Fruit fly (Drosophila melanogaster) whole organism, embryonic: ENCODE results near the gene Ddc.

Experiments used
- Atf6 ChIP-seq: fragments of 200-800 bp; sonication (Bioruptor generic); IDR thresholded peaks from 2 replicates; pipeline ENCODE4 v1.3.6; 2022; ENCODE audit warnings: missing biosample characterization, missing genetic modification characterization
- CG10267 ChIP-seq: fragments of 200-800 bp; sonication (Bioruptor generic); optimal IDR thresholded peaks from 2 replicates; lab custom pipeline; 2018; ENCODE audit warnings: missing biosample characterization, mild to moderate bottlenecking, missing genetic modification characterization, moderate library complexity
- CG10431 ChIP-seq: fragments of 200-800 bp; sonication (Bioruptor generic); optimal IDR thresholded peaks from 3 replicates; lab custom pipeline; 2018; ENCODE audit warnings: missing biosample characterization, mild to moderate bottlenecking, missing genetic modification characterization
- CG11398 ChIP-seq: fragments of 200-800 bp; sonication (Bioruptor generic); optimal IDR thresholded peaks from 2 replicates; lab custom pipeline; 2016; ENCODE audit warnings: missing biosample characterization, missing genetic modification characterization
- CG12071 ChIP-seq: fragments of 200-800 bp; sonication (Bioruptor generic); optimal IDR thresholded peaks from 3 replicates; lab custom pipeline; 2018; ENCODE audit warnings: missing biosample characterization, mild to moderate bottlenecking, missing genetic modification characterization
- CG14965 ChIP-seq: fragments of 200-800 bp; sonication (Bioruptor generic); optimal IDR thresholded peaks from 2 replicates; lab custom pipeline; 2016; ENCODE audit warnings: missing biosample characterization, missing genetic modification characterization, borderline replicate concordance
- CG1602 ChIP-seq: fragments of 200-800 bp; sonication (Bioruptor generic); optimal IDR thresholded peaks from 3 replicates; lab custom pipeline; 2016; ENCODE audit warnings: missing biosample characterization, missing genetic modification characterization
- CG1792 ChIP-seq: fragments of 200-800 bp; sonication (Bioruptor generic); optimal IDR thresholded peaks from 2 replicates; lab custom pipeline; 2016; ENCODE audit warnings: missing biosample characterization, missing genetic modification characterization
- CG18599 ChIP-seq: fragments of 200-800 bp; sonication (Bioruptor generic); optimal IDR thresholded peaks from 3 replicates; lab custom pipeline; 2017; ENCODE audit warnings: missing biosample characterization, missing genetic modification characterization, mild to moderate bottlenecking, moderate library complexity, missing genetic modification reagents
- CG31365 ChIP-seq: fragments of 200-800 bp; sonication (Bioruptor generic); optimal IDR thresholded peaks from 2 replicates; lab custom pipeline; 2018; ENCODE audit warnings: missing biosample characterization, mild to moderate bottlenecking, missing genetic modification characterization
- CG31388 ChIP-seq: fragments of 200-800 bp; sonication (Bioruptor generic); optimal IDR thresholded peaks from 2 replicates; lab custom pipeline; 2016; ENCODE audit warnings: missing biosample characterization, missing genetic modification characterization
- CG31441 ChIP-seq: fragments of 200-800 bp; sonication (Bioruptor generic); IDR thresholded peaks from 2 replicates; pipeline ENCODE4 v1.3.6; 2022; ENCODE audit warnings: missing biosample characterization, missing genetic modification characterization
- CG34376 ChIP-seq: fragments of 200-800 bp; sonication (Bioruptor generic); optimal IDR thresholded peaks from 2 replicates; lab custom pipeline; 2018; ENCODE audit warnings: missing biosample characterization, mild to moderate bottlenecking, missing genetic modification characterization
- CG4617 ChIP-seq: fragments of 200-800 bp; sonication (Bioruptor generic); optimal IDR thresholded peaks from 3 replicates; lab custom pipeline; 2016; ENCODE audit warnings: missing biosample characterization, missing genetic modification characterization, borderline replicate concordance
- CG5245 ChIP-seq: fragments of 200-800 bp; sonication (Bioruptor generic); optimal IDR thresholded peaks from 3 replicates; lab custom pipeline; 2016; ENCODE audit warnings: missing biosample characterization, missing genetic modification characterization
- CG6654 ChIP-seq: fragments of 200-800 bp; sonication (Bioruptor generic); optimal IDR thresholded peaks from 2 replicates; lab custom pipeline; 2017; ENCODE audit warnings: missing biosample characterization, mild to moderate bottlenecking, missing genetic modification characterization
- CG7839 ChIP-seq: fragments of 200-800 bp; sonication (Bioruptor generic); optimal IDR thresholded peaks from 3 replicates; lab custom pipeline; 2018; ENCODE audit warnings: missing biosample characterization, mild to moderate bottlenecking, missing genetic modification characterization, moderate library complexity
- CG8089 ChIP-seq: fragments of 200-800 bp; sonication (Bioruptor generic); optimal IDR thresholded peaks from 3 replicates; lab custom pipeline; 2016; ENCODE audit warnings: missing biosample characterization, missing genetic modification characterization
- CG8281 ChIP-seq: fragments of 200-800 bp; sonication (Bioruptor generic); optimal IDR thresholded peaks from 2 replicates; lab custom pipeline; 2018; ENCODE audit warnings: missing biosample characterization, mild to moderate bottlenecking, missing genetic modification characterization, moderate library complexity
- CG8944 ChIP-seq: fragments of 200-800 bp; sonication (Bioruptor generic); optimal IDR thresholded peaks from 3 replicates; lab custom pipeline; 2016; ENCODE audit warnings: missing biosample characterization, missing genetic modification characterization
- CrebB ChIP-seq: fragments of 200-800 bp; sonication (Bioruptor generic); optimal IDR thresholded peaks from 3 replicates; lab custom pipeline; 2018; ENCODE audit warnings: missing biosample characterization, mild to moderate bottlenecking, missing genetic modification characterization
- Drgx ChIP-seq: fragments of 200-800 bp; sonication (Bioruptor generic); IDR thresholded peaks from 2 replicates; pipeline ENCODE4 v1.3.6; 2022; ENCODE audit warnings: missing biosample characterization, missing genetic modification characterization
- E2f2 ChIP-seq: fragments of 200-800 bp; sonication (Bioruptor generic); IDR thresholded peaks from 2 replicates; pipeline ENCODE4 v1.3.6; 2022; ENCODE audit warnings: missing biosample characterization, missing genetic modification characterization
- Ets65A ChIP-seq: fragments of 200-800 bp; sonication (Bioruptor generic); peaks from one replicate; lab custom pipeline; 2016; ENCODE audit warnings: missing biosample characterization, missing genetic modification characterization
- Hand ChIP-seq: fragments of 200-800 bp; sonication (Bioruptor generic); optimal IDR thresholded peaks from 2 replicates; lab custom pipeline; 2017; ENCODE audit warnings: mild to moderate bottlenecking, missing biosample characterization, missing genetic modification reagents, missing genetic modification characterization
- Hr3 ChIP-seq: fragments of 200-800 bp; sonication (Bioruptor generic); optimal IDR thresholded peaks from 3 replicates; lab custom pipeline; 2016; ENCODE audit warnings: missing biosample characterization, missing genetic modification characterization
- MBD-R2 ChIP-seq: fragments of 200-800 bp; sonication (Bioruptor generic); IDR thresholded peaks from 2 replicates; pipeline ENCODE4 v1.3.6; 2022; ENCODE audit warnings: missing biosample characterization, missing genetic modification characterization
- Meics ChIP-seq: fragments of 200-800 bp; sonication (Bioruptor generic); optimal IDR thresholded peaks from 2 replicates; lab custom pipeline; 2017; ENCODE audit warnings: missing biosample characterization, mild to moderate bottlenecking, missing genetic modification characterization
- Nf-YC ChIP-seq: fragments of 200-800 bp; optimal IDR thresholded peaks from 3 replicates; lab custom pipeline; 2019; ENCODE audit warnings: missing biosample characterization, mild to moderate bottlenecking, missing genetic modification characterization, moderate library complexity
- Ssrp ChIP-seq: fragments of 200-800 bp; sonication (Bioruptor generic); optimal IDR thresholded peaks from 2 replicates; lab custom pipeline; 2018; ENCODE audit warnings: missing biosample characterization, mild to moderate bottlenecking, missing genetic modification characterization, moderate library complexity
- abd-A ChIP-seq: fragments of 200-800 bp; sonication (Bioruptor generic); optimal IDR thresholded peaks from 3 replicates; lab custom pipeline; 2019; ENCODE audit warnings: missing biosample characterization, mild to moderate bottlenecking, missing genetic modification characterization, moderate library complexity
- br ChIP-seq: fragments of >200 bp; optimal IDR thresholded peaks from 2 replicates; lab custom pipeline; 2017
- crol ChIP-seq: fragments of 200-800 bp; sonication (Bioruptor generic); IDR thresholded peaks from 2 replicates; pipeline ENCODE4 v1.3.6; 2022; ENCODE audit warnings: missing biosample characterization, missing genetic modification characterization
- dimm ChIP-seq: fragments of 200-800 bp; sonication (Bioruptor generic); IDR thresholded peaks from 2 replicates; pipeline ENCODE4 v1.3.6; 2022; ENCODE audit warnings: missing biosample characterization, missing genetic modification characterization
- gce ChIP-seq: fragments of 200-800 bp; sonication (Bioruptor generic); IDR thresholded peaks from 3 replicates; pipeline ENCODE4 v1.3.6; 2022; ENCODE audit warnings: missing biosample characterization, missing genetic modification characterization
- grau ChIP-seq: fragments of 200-800 bp; optimal IDR thresholded peaks from 3 replicates; lab custom pipeline; 2019; ENCODE audit warnings: missing biosample characterization, mild to moderate bottlenecking, missing genetic modification characterization, moderate library complexity
- her ChIP-seq: fragments of 200-800 bp; sonication (Bioruptor generic); optimal IDR thresholded peaks from 2 replicates; lab custom pipeline; 2016; ENCODE audit warnings: missing biosample characterization, missing genetic modification characterization
- jumu ChIP-seq: fragments of 200-800 bp; sonication (Bioruptor generic); optimal IDR thresholded peaks from 3 replicates; lab custom pipeline; 2016; ENCODE audit warnings: missing biosample characterization, missing genetic modification characterization
- luna ChIP-seq: fragments of 200-800 bp; sonication (Bioruptor generic); optimal IDR thresholded peaks from 2 replicates; lab custom pipeline; 2016; ENCODE audit warnings: missing biosample characterization, missing genetic modification characterization
- p53 ChIP-seq: fragments of 200-800 bp; sonication (Bioruptor generic); optimal IDR thresholded peaks from 2 replicates; lab custom pipeline; 2016; ENCODE audit warnings: missing biosample characterization, missing genetic modification characterization
- pan ChIP-seq, 4 experiments: fragments of >200 bp in 3 of 4; fragments of 200-800 bp in 1 of 4; sonication (Bioruptor generic) in 1 of 4; optimal IDR thresholded peaks in 3 of 4; IDR thresholded peaks in 1 of 4; 2 replicates each; pipeline versions ENCODE4 v1.3.6 to Lab custom; 2017 to 2022; ENCODE audit warnings: missing biosample characterization in 2 of 4, missing genetic modification characterization in 2 of 4, mixed read lengths in 1 of 4
- sr ChIP-seq: fragments of 200-800 bp; sonication (Bioruptor generic); IDR thresholded peaks from 3 replicates; pipeline ENCODE4 v1.3.6; 2022; ENCODE audit warnings: missing biosample characterization, missing genetic modification characterization
- stwl ChIP-seq: fragments of 200-800 bp; sonication (Bioruptor generic); optimal IDR thresholded peaks from 3 replicates; lab custom pipeline; 2018; ENCODE audit warnings: missing biosample characterization, mild to moderate bottlenecking, missing genetic modification characterization, moderate library complexity
- toy ChIP-seq: fragments of 200-800 bp; sonication (Bioruptor generic); IDR thresholded peaks from 2 replicates; pipeline ENCODE4 v1.3.6; 2022; ENCODE audit warnings: missing biosample characterization, missing genetic modification characterization
- unc-4 ChIP-seq: fragments of 200-800 bp; sonication (Bioruptor generic); IDR thresholded peaks from 2 replicates; pipeline ENCODE4 v1.3.6; 2022; ENCODE audit warnings: missing biosample characterization, missing genetic modification characterization; ENCODE audit not compliant: partially characterized antibody
- vfl ChIP-seq: fragments of 200-800 bp; sonication (Bioruptor generic); optimal IDR thresholded peaks from 2 replicates; lab custom pipeline; 2016; ENCODE audit warnings: missing biosample characterization, missing genetic modification characterization
- wek ChIP-seq: fragments of 200-800 bp; sonication (Bioruptor generic); optimal IDR thresholded peaks from 3 replicates; lab custom pipeline; 2018; ENCODE audit warnings: missing biosample characterization, mild to moderate bottlenecking, missing genetic modification characterization, moderate library complexity

Ddc gene

DNA sequence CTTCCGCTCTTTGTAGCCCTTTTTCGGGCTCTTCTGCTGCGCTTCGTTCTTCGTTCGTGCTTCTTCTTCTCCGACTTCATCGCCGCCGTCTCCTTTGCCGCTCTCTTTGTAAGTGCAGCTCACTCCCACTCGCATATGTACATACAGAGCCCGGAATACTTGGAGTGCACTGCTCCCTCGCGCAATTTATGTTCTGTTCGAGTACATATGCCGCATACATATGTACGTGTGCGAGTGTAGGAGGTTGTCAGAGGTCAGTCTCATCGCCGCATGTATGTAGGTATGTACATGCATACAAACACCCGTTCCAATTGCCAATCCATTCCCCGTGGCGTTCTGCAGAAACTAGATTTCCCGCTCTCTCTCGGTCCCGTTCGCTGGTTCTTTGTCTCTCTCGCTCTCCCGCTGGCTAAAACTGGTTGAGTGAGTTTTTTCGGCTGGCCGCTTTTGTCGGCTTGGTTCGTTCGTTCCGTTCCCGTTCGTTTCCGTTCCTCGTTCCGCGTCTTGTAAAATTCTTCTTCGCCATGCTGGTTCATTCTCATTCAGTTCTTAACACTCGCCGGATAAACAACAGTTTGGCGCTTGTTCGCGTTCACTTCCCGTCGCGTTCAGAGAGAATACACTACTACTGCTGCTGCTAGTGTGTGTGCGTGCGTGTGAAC is 38.0 kb upstream of the Ddc start (continued):
- TF ChIP-seq MBD-R2 (GFP tag; lab: Robert Waterston, UW) (no peak), Hand (GFP tag; lab: Kevin White, UChicago) (peak; percentile 71), CG8944 (no peak), CG1792 (no peak), pan (optimal IDR thresholded peaks at IDR 0.05; lab: Kevin White, UChicago) (no peak), pan (GFP tag; optimal IDR thresholded peaks at IDR 0.05 in 1 of 2, IDR thresholded peaks at IDR 0.05 in 1 of 2) (no peak), Ets65A (GFP tag; lab: Kevin White, UChicago) (no peak), CG34376 (GFP tag; lab: Kevin White, UChicago) (peak; percentile 85), Atf6 (GFP tag; lab: Robert Waterston, UW) (0 out of 2 replicates have a peak, but pooled peaks have one; percentile 18), CG8281 (tag; lab: Kevin White, UChicago) (no peak), br (lab: Kevin White, UChicago) (no peak), CG8089 (GFP tag; lab: Kevin White, UChicago) (no peak), CG18599 (GFP tag; lab: Kevin White, UChicago) (peak; percentile 54), CG10267 (tag; lab: Kevin White, UChicago) (peak; percentile 22), CG31388 (GFP tag; lab: Kevin White, UChicago) (no peak), jumu (GFP tag; lab: Kevin White, UChicago) (no peak), unc-4 (GFP tag; lab: Robert Waterston, UW) (peak; percentile 42; the same call in 1 of the 2 replicates), E2f2 (GFP tag; lab: Robert Waterston, UW) (no peak), vfl (GFP tag; lab: Kevin White, UChicago) (peak; percentile 4), abd-A (tag; lab: Kevin White, UChicago) (peak; percentile 70), Nf-YC (tag; lab: Kevin White, UChicago) (peak; percentile 47), dimm (GFP tag; lab: Robert Waterston, UW) (no peak), CG12071 (GFP tag; lab: Kevin White, UChicago) (peak; percentile 53), p53 (GFP tag; lab: Kevin White, UChicago) (no peak), Hr3 (no peak), CG11398 (no peak), CG4617 (GFP tag; lab: Kevin White, UChicago) (no peak), CG31365 (tag; lab: Kevin White, UChicago) (peak; percentile 30), CG14965 (GFP tag; lab: Kevin White, UChicago) (no peak), CrebB (peak; percentile 23), stwl (tag; lab: Kevin White, UChicago) (peak; percentile 0), crol (GFP tag; lab: Robert Waterston, UW) (no peak), CG1602 (no peak), Drgx (GFP tag; lab: Robert Waterston, UW) (no peak), Ssrp (tag; lab: Kevin White, UChicago) (no peak), wek (GFP tag; lab: Kevin White, UChicago) (peak; percentile 42), CG6654 (GFP tag; lab: Kevin White, UChicago) (no peak), her (peak; percentile 39), grau (tag; lab: Kevin White, UChicago) (peak; percentile 51), CG10431 (GFP tag; lab: Kevin White, UChicago) (peak; percentile 20), sr (no peak), CG7839 (tag; lab: Kevin White, UChicago) (peak; percentile 22), toy (GFP tag; lab: Robert Waterston, UW) (no peak), luna (GFP tag; lab: Kevin White, UChicago) (no peak), CG5245 (GFP tag; lab: Kevin White, UChicago) (no peak), gce (GFP tag; lab: Robert Waterston, UW) (no peak), CG31441 (GFP tag; lab: Robert Waterston, UW) (no peak), Meics (GFP tag; lab: Kevin White, UChicago) (peak; percentile 46)
- TF ChIP-seq, all 482 proteins: peak for 177
